Worm (Caenorhabditis elegans): ENCODE measurements around the gene idh-1.

idh-1 gene

DNA sequence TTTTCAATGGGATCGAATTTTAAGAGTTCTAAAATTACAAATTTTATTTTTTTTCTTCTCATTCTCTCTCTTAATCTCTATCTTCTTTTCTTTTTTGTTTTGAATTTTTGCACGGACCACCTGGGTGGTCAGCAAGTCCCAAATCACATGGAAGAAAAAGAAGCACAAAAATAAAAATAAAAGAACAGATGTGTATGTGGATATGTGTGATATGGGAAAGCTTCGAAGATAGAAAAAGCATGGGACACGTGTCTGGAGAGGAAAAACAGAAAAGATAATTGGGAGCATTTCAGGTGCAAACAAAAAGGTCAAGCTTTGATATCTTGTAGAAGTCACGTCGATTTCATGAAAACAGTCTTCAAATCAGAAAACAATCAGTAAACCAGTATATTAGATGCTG is 6.3 kb upstream of the idh-1 start, which contains the start of gene hsp-12.6:
Gene hsp-12.6 (minus strand): TSS at position 20 of the 400 bp plus-strand sequence.
- TF ChIP-seq K12H6.12 (tag; optimal IDR thresholded peaks at IDR 0.05), result peak; percentile 2
- TF ChIP-seq snpc-1.1 (tag; optimal IDR thresholded peaks at IDR 0.05; ENCODE audit: insufficient read depth), result no peak

DNA sequence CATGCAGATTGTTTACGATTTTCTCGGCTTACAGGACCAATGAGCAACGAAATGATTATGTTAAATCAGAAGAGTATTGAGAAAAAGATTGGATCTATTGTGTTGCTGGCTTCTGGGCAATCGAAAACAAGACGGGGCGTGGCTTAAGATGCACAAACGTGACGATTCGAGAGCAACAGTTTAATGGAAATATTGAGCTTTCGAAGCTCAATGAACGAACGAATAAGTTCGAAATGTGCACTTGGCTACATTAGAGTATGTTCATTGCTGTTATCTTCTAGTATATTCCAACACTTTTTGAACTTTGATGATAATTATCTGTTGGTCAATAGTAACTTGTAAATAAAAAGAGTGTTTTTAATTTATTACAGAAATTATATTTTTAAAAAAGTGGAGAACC is 4.5 kb upstream of the idh-1 start, which contains the start of gene hsp-12.3:
Gene hsp-12.3 (minus strand): TSS at position 101 of the 400 bp plus-strand sequence.
- TF ChIP-seq Y56A3A.18 (GFP tag; IDR thresholded peaks at IDR 0.05) (no peak), lir-1 (GFP tag; conservative IDR thresholded peaks at IDR 0.05) (no peak), hmg-20 (GFP tag; IDR thresholded peaks at IDR 0.05) (no peak), nfyb-1 (GFP tag; IDR thresholded peaks at IDR 0.05) (no peak), F22D6.2 (tag; optimal IDR thresholded peaks at IDR 0.05) (no peak), B0019.2 (GFP tag; conservative IDR thresholded peaks at IDR 0.05) (no peak), chd-7 (tag; optimal IDR thresholded peaks at IDR 0.05) (no peak), rec-8 (tag; optimal IDR thresholded peaks at IDR 0.05) (no peak), athp-1 (tag; optimal IDR thresholded peaks at IDR 0.05) (no peak), fkh-3 (tag; optimal IDR thresholded peaks at IDR 0.05) (no peak), tlf-1 (GFP tag; optimal IDR thresholded peaks at IDR 0.05) (no peak)

DNA sequence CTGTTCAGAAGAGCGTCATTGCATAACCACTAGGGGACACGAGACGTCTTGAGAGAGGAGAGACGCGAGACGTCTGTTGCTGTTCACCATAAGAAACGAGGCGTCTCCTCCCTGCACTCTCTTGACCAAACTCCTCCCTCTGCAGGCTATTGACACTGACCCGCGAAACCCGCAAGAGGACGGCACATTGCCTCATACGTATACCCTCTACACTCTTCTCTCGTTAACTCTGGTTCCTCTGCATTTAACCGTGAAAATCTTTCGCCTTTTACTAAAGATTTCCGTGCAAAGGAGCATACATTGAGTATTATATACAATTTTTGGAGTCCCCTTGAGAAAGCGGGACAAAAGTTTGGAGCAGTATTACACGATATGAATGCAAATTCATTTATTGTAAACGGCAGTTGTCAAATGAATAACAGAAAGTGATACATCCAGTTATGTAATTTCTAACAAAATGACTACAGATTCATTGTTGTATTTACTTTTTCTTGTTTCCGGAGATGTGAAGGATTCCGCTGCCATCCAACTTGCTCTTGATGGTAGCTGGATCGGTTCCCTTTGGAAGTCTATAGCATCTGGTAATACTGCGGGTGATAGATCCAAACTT is 3.6 kb upstream of the idh-1 start:
- peak; percentile 95 for TF ChIP-seq pbrm-1 (GFP tag; IDR thresholded peaks at IDR 0.05)
- peak; percentile 29 for TF ChIP-seq T07F8.4 (tag; optimal IDR thresholded peaks at IDR 0.05)
- peak; percentile 73 for TF ChIP-seq die-1 (tag; optimal IDR thresholded peaks at IDR 0.05)
- no peak for TF ChIP-seq fkh-3 (tag; optimal IDR thresholded peaks at IDR 0.05)
- peak; percentile 61 for TF ChIP-seq sptf-2 (GFP tag; optimal IDR thresholded peaks at IDR 0.05)
- peak; percentile 96 for TF ChIP-seq D2030.7 (GFP tag; IDR thresholded peaks at IDR 0.05)
- TF ChIP-seq bed-2 (GFP tag; IDR thresholded peaks at IDR 0.05), result 0 out of 2 replicates have a peak, but pooled peaks have one; percentile 11
- TF ChIP-seq nhr-90 (tag; optimal IDR thresholded peaks at IDR 0.05), result peak; percentile 42
- TF ChIP-seq F22D6.2 (tag; optimal IDR thresholded peaks at IDR 0.05), result peak; percentile 43
- TF ChIP-seq nfyb-1 (GFP tag; IDR thresholded peaks at IDR 0.05), result peak; percentile 94
- TF ChIP-seq F57C9.4 (tag; optimal IDR thresholded peaks at IDR 0.05), result no peak
- no peak for TF ChIP-seq mxl-1 (tag; optimal IDR thresholded peaks at IDR 0.05)
- TF ChIP-seq F33H1.4 (GFP tag; IDR thresholded peaks at IDR 0.05), result peak; percentile 71
- TF ChIP-seq snpc-1.1 (tag; optimal IDR thresholded peaks at IDR 0.05; ENCODE audit: insufficient read depth), result peak; percentile 97
- TF ChIP-seq pha-4 (tag; optimal IDR thresholded peaks at IDR 0.05), result no peak
- TF ChIP-seq mes-4 (tag; optimal IDR thresholded peaks at IDR 0.05), result no peak
- peak; percentile 95 for TF ChIP-seq F23B12.7 (tag; optimal IDR thresholded peaks at IDR 0.05; ENCODE audit: insufficient read depth)
- peak; percentile 37; the same call in 1 of the 2 replicates for TF ChIP-seq Y79H2A.3 (GFP tag; conservative IDR thresholded peaks at IDR 0.05)
- no peak for TF ChIP-seq F37B4.10 (GFP tag; IDR thresholded peaks at IDR 0.05)
- peak; percentile 67 for TF ChIP-seq gei-17 (GFP tag; optimal IDR thresholded peaks at IDR 0.05)
- TF ChIP-seq xnd-1 (tag; optimal IDR thresholded peaks at IDR 0.05), result peak; percentile 32
- TF ChIP-seq Y56A3A.18 (GFP tag; IDR thresholded peaks at IDR 0.05), result 0 out of 2 replicates have a peak, but pooled peaks have one; percentile 63
- peak; percentile 77 for TF ChIP-seq let-526 (GFP tag; IDR thresholded peaks at IDR 0.05)
- TF ChIP-seq madf-3 (GFP tag; IDR thresholded peaks at IDR 0.05), result 0 out of 2 replicates have a peak, but pooled peaks have one; percentile 11
- no peak for TF ChIP-seq lag-1 (GFP tag; IDR thresholded peaks at IDR 0.05)
- 0 out of 2 replicates have a peak, but pooled peaks have one; percentile 66 for TF ChIP-seq nfya-2 (GFP tag; IDR thresholded peaks at IDR 0.05)
- peak; percentile 4 for TF ChIP-seq unc-62 (GFP tag; optimal IDR thresholded peaks at IDR 0.05)
- peak; percentile 96 for TF ChIP-seq dox-1 (GFP tag; IDR thresholded peaks at IDR 0.05)
- peak; percentile 3 for TF ChIP-seq dpl-1 (GFP tag; optimal IDR thresholded peaks at IDR 0.05)
- peak; percentile 90 for TF ChIP-seq mcd-1 (GFP tag; IDR thresholded peaks at IDR 0.05)
- peak; percentile 81 for TF ChIP-seq tbp1 (GFP tag; optimal IDR thresholded peaks at IDR 0.05)
- TF ChIP-seq B0336.3 (GFP tag; IDR thresholded peaks at IDR 0.05), result peak; percentile 95
- peak; percentile 18 for TF ChIP-seq F52B5.7 (tag; optimal IDR thresholded peaks at IDR 0.05)
- TF ChIP-seq cebp-2 (GFP tag; IDR thresholded peaks at IDR 0.05), result 0 out of 2 replicates have a peak, but pooled peaks have one; percentile 22
- TF ChIP-seq nfya-1 (tag; optimal IDR thresholded peaks at IDR 0.05; ENCODE audit: borderline replicate concordance, insufficient read depth), result no peak

Data from whole organism, young adult.